Fruit fly (Drosophila melanogaster) whole organism, embryonic: ENCODE measurements around the gene Mink.

ENCODE experiments used
- Atf-2 ChIP-seq: fragments of 200-800 bp; sonication (Bioruptor generic); optimal IDR thresholded peaks from 2 replicates; lab custom pipeline; 2016; ENCODE audit warnings: missing biosample characterization, missing genetic modification characterization
- B-H2 ChIP-seq: fragments of 200-800 bp; sonication (Bioruptor generic); optimal IDR thresholded peaks from 2 replicates; lab custom pipeline; 2018; ENCODE audit warnings: missing biosample characterization, mild to moderate bottlenecking, missing genetic modification characterization
- BEAF-32 ChIP-seq: fragments of 200-800 bp; sonication (Bioruptor generic); optimal IDR thresholded peaks from 3 replicates; lab custom pipeline; 2017; ENCODE audit warnings: missing biosample characterization, missing genetic modification characterization, mild to moderate bottlenecking, moderate library complexity, missing genetic modification reagents
- CG10209 ChIP-seq: fragments of 200-800 bp; sonication (Bioruptor generic); optimal IDR thresholded peaks from 3 replicates; lab custom pipeline; 2017; ENCODE audit warnings: missing biosample characterization, mild to moderate bottlenecking, missing genetic modification characterization, missing genetic modification reagents
- CG10431 ChIP-seq: fragments of 200-800 bp; sonication (Bioruptor generic); optimal IDR thresholded peaks from 3 replicates; lab custom pipeline; 2018; ENCODE audit warnings: missing biosample characterization, mild to moderate bottlenecking, missing genetic modification characterization
- CG11560 ChIP-seq: fragments of 200-800 bp; sonication (Bioruptor generic); IDR thresholded peaks from 3 replicates; pipeline ENCODE4 v1.3.6; 2022; ENCODE audit warnings: missing biosample characterization, missing genetic modification characterization
- CG15269 ChIP-seq: fragments of 200-800 bp; sonication (Bioruptor generic); optimal IDR thresholded peaks from 2 replicates; lab custom pipeline; 2018; ENCODE audit warnings: missing biosample characterization, mild to moderate bottlenecking, missing genetic modification characterization, moderate library complexity
- CG15696 ChIP-seq: fragments of 200-800 bp; sonication (Bioruptor generic); optimal IDR thresholded peaks from 2 replicates; lab custom pipeline; 2019; ENCODE audit warnings: missing biosample characterization, mild to moderate bottlenecking, missing genetic modification characterization, moderate library complexity
- CG17186 ChIP-seq: fragments of 200-800 bp; sonication (Bioruptor generic); optimal IDR thresholded peaks from 3 replicates; lab custom pipeline; 2017; ENCODE audit warnings: missing biosample characterization, missing genetic modification reagents, missing genetic modification characterization
- CG2129 ChIP-seq: fragments of 200-800 bp; sonication (Bioruptor generic); IDR thresholded peaks from 2 replicates; pipeline ENCODE4 v1.3.6; 2022; ENCODE audit warnings: missing biosample characterization, missing genetic modification characterization; ENCODE audit not compliant: partially characterized antibody
- CG2199 ChIP-seq: fragments of 200-800 bp; sonication (Bioruptor generic); IDR thresholded peaks from 3 replicates; pipeline ENCODE4 v1.3.6; 2022; ENCODE audit warnings: missing biosample characterization, missing genetic modification characterization
- CG4424 ChIP-seq: fragments of 200-800 bp; sonication (Bioruptor generic); optimal IDR thresholded peaks from 3 replicates; lab custom pipeline; 2016; ENCODE audit warnings: missing biosample characterization, missing genetic modification characterization
- CG6689 ChIP-seq: fragments of 200-800 bp; sonication (Bioruptor generic); IDR thresholded peaks from 2 replicates; pipeline ENCODE4 v1.3.6; 2022; ENCODE audit warnings: missing biosample characterization, missing genetic modification characterization
- CG7928 ChIP-seq: fragments of 200-800 bp; sonication (Bioruptor generic); optimal IDR thresholded peaks from 2 replicates; lab custom pipeline; 2017; ENCODE audit warnings: missing biosample characterization, mild to moderate bottlenecking, missing genetic modification characterization
- CG7987 ChIP-seq: fragments of 200-800 bp; sonication (Bioruptor generic); optimal IDR thresholded peaks from 2 replicates; lab custom pipeline; 2018; ENCODE audit warnings: missing biosample characterization, mild to moderate bottlenecking, missing genetic modification characterization, moderate library complexity
- CG9437 ChIP-seq: fragments of 200-800 bp; sonication (Bioruptor generic); optimal IDR thresholded peaks from 2 replicates; lab custom pipeline; 2018; ENCODE audit warnings: missing biosample characterization, mild to moderate bottlenecking, missing genetic modification characterization
- CG9727 ChIP-seq: fragments of 200-800 bp; sonication (Bioruptor generic); optimal IDR thresholded peaks from 3 replicates; lab custom pipeline; 2017; ENCODE audit warnings: missing biosample characterization, mild to moderate bottlenecking, missing genetic modification characterization
- CG9817 ChIP-seq: fragments of 200-800 bp; sonication (Bioruptor generic); optimal IDR thresholded peaks from 2 replicates; lab custom pipeline; 2018; ENCODE audit warnings: missing biosample characterization, mild to moderate bottlenecking, missing genetic modification characterization, moderate library complexity
- Gug ChIP-seq: fragments of 200-800 bp; sonication (Bioruptor generic); IDR thresholded peaks from 4 replicates; pipeline ENCODE4 v1.3.6; 2022; ENCODE audit warnings: missing biosample characterization, missing genetic modification characterization
- Hr39 ChIP-seq: fragments of >200 bp; optimal IDR thresholded peaks from 2 replicates; lab custom pipeline; 2017
- NC2β ChIP-seq: fragments of 200-800 bp; sonication (Bioruptor generic); optimal IDR thresholded peaks from 2 replicates; lab custom pipeline; 2016; ENCODE audit warnings: missing biosample characterization, missing genetic modification characterization
- Ptx1 ChIP-seq: fragments of 200-800 bp; sonication (Bioruptor generic); IDR thresholded peaks from 2 replicates; pipeline ENCODE4 v1.3.6; 2022; ENCODE audit warnings: missing biosample characterization, missing genetic modification characterization
- Tbp ChIP-seq: fragments of >200 bp; optimal IDR thresholded peaks from 2 replicates; lab custom pipeline; 2018; ENCODE audit warnings: missing biosample characterization, missing genetic modification characterization
- ato ChIP-seq: fragments of 200-800 bp; sonication (Bioruptor generic); IDR thresholded peaks from 2 replicates; pipeline ENCODE4 v1.3.6; 2022; ENCODE audit warnings: missing biosample characterization, missing genetic modification characterization; ENCODE audit not compliant: partially characterized antibody
- bbx ChIP-seq: fragments of 200-800 bp; sonication (Bioruptor generic); IDR thresholded peaks from 2 replicates; pipeline ENCODE4 v1.3.6; 2022; ENCODE audit warnings: missing biosample characterization, missing genetic modification characterization; ENCODE audit not compliant: partially characterized antibody
- bcd ChIP-seq: fragments of 200-800 bp; sonication (Bioruptor generic); optimal IDR thresholded peaks from 2 replicates; lab custom pipeline; 2017; ENCODE audit warnings: missing biosample characterization, mild to moderate bottlenecking, missing genetic modification characterization
- ewg ChIP-seq: fragments of 200-800 bp; sonication (Bioruptor generic); optimal IDR thresholded peaks from 3 replicates; lab custom pipeline; 2017; ENCODE audit warnings: mild to moderate bottlenecking, missing biosample characterization, missing genetic modification reagents, missing genetic modification characterization
- gfzf ChIP-seq: fragments of 200-800 bp; sonication (Bioruptor generic); optimal IDR thresholded peaks from 2 replicates; lab custom pipeline; 2016; ENCODE audit warnings: missing biosample characterization, mild to moderate bottlenecking, missing genetic modification characterization, moderate library complexity
- hbn ChIP-seq: fragments of 200-800 bp; sonication (Bioruptor generic); IDR thresholded peaks from 2 replicates; pipeline ENCODE4 v1.3.6; 2022; ENCODE audit warnings: missing biosample characterization, missing genetic modification characterization; ENCODE audit not compliant: partially characterized antibody
- lilli ChIP-seq: fragments of 200-800 bp; sonication (Bioruptor generic); optimal IDR thresholded peaks from 3 replicates; lab custom pipeline; 2016; ENCODE audit warnings: missing biosample characterization, missing genetic modification characterization
- nerfin-2 ChIP-seq: fragments of 200-800 bp; sonication (Bioruptor generic); IDR thresholded peaks from 2 replicates; pipeline ENCODE4 v1.3.6; 2022; ENCODE audit warnings: missing biosample characterization, missing genetic modification characterization; ENCODE audit not compliant: partially characterized antibody
- onecut ChIP-seq: fragments of 200-800 bp; sonication (Bioruptor generic); IDR thresholded peaks from 2 replicates; pipeline ENCODE4 v1.3.6; 2022; ENCODE audit warnings: missing biosample characterization, missing genetic modification characterization
- org-1 ChIP-seq: fragments of 200-800 bp; sonication (Bioruptor generic); optimal IDR thresholded peaks from 2 replicates; lab custom pipeline; 2017; ENCODE audit warnings: missing biosample characterization, missing genetic modification characterization
- pfk ChIP-seq: fragments of 200-800 bp; sonication (Bioruptor generic); optimal IDR thresholded peaks from 2 replicates; lab custom pipeline; 2018; ENCODE audit warnings: missing biosample characterization, mild to moderate bottlenecking, missing genetic modification characterization, moderate library complexity
- psq ChIP-seq: fragments of 200-800 bp; sonication (Bioruptor generic); optimal IDR thresholded peaks from 2 replicates; lab custom pipeline; 2017; ENCODE audit warnings: missing biosample characterization, missing genetic modification characterization
- slbo ChIP-seq: fragments of 200-800 bp; sonication (Bioruptor generic); IDR thresholded peaks from 2 replicates; pipeline ENCODE4 v1.3.6; 2022; ENCODE audit warnings: missing biosample characterization, missing genetic modification characterization
- slp2 ChIP-seq: fragments of 200-800 bp; sonication (Bioruptor generic); optimal IDR thresholded peaks from 2 replicates; lab custom pipeline; 2016; ENCODE audit warnings: missing biosample characterization, missing genetic modification characterization
- tio ChIP-seq: fragments of 200-800 bp; sonication (Bioruptor generic); optimal IDR thresholded peaks from 2 replicates; lab custom pipeline; 2017; ENCODE audit warnings: missing biosample characterization, missing genetic modification characterization, inconsistent platforms
- tna ChIP-seq: fragments of 200-800 bp; sonication (Bioruptor generic); IDR thresholded peaks from 2 replicates; pipeline ENCODE4 v1.3.6; 2022; ENCODE audit warnings: missing biosample characterization, missing genetic modification characterization; ENCODE audit not compliant: partially characterized antibody
- toy ChIP-seq: fragments of 200-800 bp; sonication (Bioruptor generic); IDR thresholded peaks from 2 replicates; pipeline ENCODE4 v1.3.6; 2022; ENCODE audit warnings: missing biosample characterization, missing genetic modification characterization
- wdn ChIP-seq: fragments of 200-800 bp; sonication (Bioruptor generic); IDR thresholded peaks from 2 replicates; pipeline ENCODE4 v1.3.6; 2022; ENCODE audit warnings: missing biosample characterization, missing genetic modification characterization
- zfh2 ChIP-seq: fragments of 200-800 bp; sonication (Bioruptor generic); optimal IDR thresholded peaks from 2 replicates; lab custom pipeline; 2016; ENCODE audit warnings: missing biosample characterization, missing genetic modification characterization

The Mink gene

DNA sequence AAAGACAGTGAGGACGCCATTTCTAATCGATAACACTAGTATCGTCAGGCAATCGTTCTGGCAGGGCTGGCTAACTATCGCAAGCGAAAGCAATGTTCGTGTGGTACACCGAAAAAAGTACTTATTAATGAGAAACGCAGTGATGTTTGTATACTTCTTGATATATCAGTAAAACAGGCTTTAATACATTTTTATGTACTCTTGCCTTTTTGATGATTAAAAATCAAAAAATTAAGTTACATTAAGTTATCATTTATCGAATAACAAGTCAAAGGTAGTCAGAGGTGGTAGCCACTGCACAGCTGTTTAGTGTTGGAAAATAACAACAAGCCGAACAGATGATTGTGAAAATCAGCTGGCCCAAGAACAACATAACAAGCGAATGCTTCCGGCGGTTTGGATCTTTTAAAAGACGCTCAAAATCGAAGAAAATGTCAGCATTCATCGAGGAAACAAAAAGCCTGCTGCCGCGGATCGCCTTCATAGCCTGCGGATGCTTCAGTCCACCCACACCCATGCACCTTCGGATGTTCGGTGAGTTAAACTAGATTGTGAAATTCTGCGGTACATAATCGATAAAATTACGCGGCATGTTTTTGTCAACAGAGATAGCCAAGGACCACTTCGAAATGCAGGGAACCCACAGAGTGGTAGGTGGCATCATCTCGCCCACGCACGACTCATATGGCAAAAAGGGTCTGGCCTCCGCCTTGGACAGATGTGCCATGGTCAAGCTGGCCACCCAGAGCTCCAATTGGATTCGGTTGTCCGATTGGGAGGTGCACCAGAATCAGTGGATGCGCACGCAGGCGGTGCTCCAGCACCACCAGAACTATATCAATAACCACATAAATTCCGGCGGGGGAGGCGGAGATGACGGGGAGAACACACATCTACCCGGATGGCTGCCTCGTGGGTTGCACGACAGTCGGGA lies 22.9 kb downstream of the Mink start, which contains the start of the genes ssh and Nmnat (continued):
- TF ChIP-seq lilli (GFP tag; lab: Kevin White, UChicago) (peak; percentile 57), slp2 (GFP tag; lab: Kevin White, UChicago) (peak; percentile 2), slbo (GFP tag; lab: Robert Waterston, UW) (peak; percentile 52), CG7928 (GFP tag; lab: Kevin White, UChicago) (peak; percentile 95), bbx (peak; percentile 87), org-1 (GFP tag; lab: Kevin White, UChicago) (no peak), zfh2 (GFP tag; lab: Kevin White, UChicago) (peak; percentile 42), gfzf (GFP tag; lab: Kevin White, UChicago) (peak; percentile 34), nerfin-2 (peak; percentile 88), Ptx1 (GFP tag; lab: Robert Waterston, UW) (no peak), Atf-2 (GFP tag; lab: Kevin White, UChicago) (peak; percentile 0), CG11560 (tag; lab: Robert Waterston, UW) (peak; percentile 99), BEAF-32 (GFP tag; lab: Kevin White, UChicago) (peak; percentile 97), onecut (GFP tag; lab: Robert Waterston, UW) (peak; percentile 96), ewg (GFP tag; lab: Kevin White, UChicago) (peak; percentile 0), ato (GFP tag; lab: Robert Waterston, UW) (peak; percentile 63), psq (GFP tag; lab: Kevin White, UChicago) (peak; percentile 60), CG9437 (GFP tag; lab: Kevin White, UChicago) (peak; percentile 21), CG9727 (GFP tag; lab: Kevin White, UChicago) (peak; percentile 65), hbn (peak; percentile 77), CG10209 (GFP tag; lab: Kevin White, UChicago) (peak; percentile 5), CG9817 (tag; lab: Kevin White, UChicago) (peak; percentile 37), wdn (GFP tag; lab: Robert Waterston, UW) (no peak), Gug (GFP tag; lab: Robert Waterston, UW) (peak; percentile 15; the same call in 1 of the 4 replicates), CG4424 (GFP tag; lab: Kevin White, UChicago) (peak; percentile 19), pfk (GFP tag; lab: Kevin White, UChicago) (no peak), CG15696 (tag; lab: Kevin White, UChicago) (peak; percentile 11), CG6689 (no peak; the same call in 1 of the 2 replicates), CG7987 (peak; percentile 1), tna (GFP tag; lab: Robert Waterston, UW) (peak; percentile 65; the same call in 1 of the 2 replicates), CG17186 (GFP tag; lab: Kevin White, UChicago) (peak; percentile 56), CG2129 (GFP tag; lab: Robert Waterston, UW) (peak; percentile 69), bcd (peak; percentile 19)

DNA sequence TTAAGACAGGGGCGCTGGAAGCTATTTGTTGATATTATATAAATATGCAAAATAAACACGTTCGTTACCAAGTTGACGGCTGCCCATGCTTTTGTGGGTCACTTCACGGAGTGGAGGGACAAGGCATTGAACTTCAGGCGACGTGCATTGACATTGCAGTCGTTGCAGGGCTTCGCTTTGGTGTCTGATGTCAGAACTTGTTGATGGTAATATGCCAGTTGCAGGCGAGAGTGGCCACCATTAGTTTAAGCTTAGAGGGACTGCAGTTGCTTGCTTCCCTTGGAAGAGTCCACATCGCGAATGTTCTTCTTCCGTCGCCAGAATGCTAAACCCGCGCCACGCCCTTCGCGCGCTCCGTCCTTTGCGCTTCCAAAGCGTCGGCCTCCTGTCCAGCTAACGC lies 25.1 kb downstream of the Mink start, which contains the start of gene mah:
TSS of gene mah (plus strand) at position 301 of the 400 bp plus-strand sequence.
- TF ChIP-seq Tbp (GFP tag; lab: Kevin White, UChicago) (no peak), tio (GFP tag; lab: Kevin White, UChicago) (no peak), Hr39 (no peak), BEAF-32 (GFP tag; lab: Kevin White, UChicago) (no peak), CG15269 (tag; lab: Kevin White, UChicago) (no peak), B-H2 (GFP tag; lab: Kevin White, UChicago) (no peak), CG2199 (GFP tag; lab: Robert Waterston, UW) (no peak), toy (GFP tag; lab: Robert Waterston, UW) (no peak), bbx (no peak), CG10431 (GFP tag; lab: Kevin White, UChicago) (no peak), NC2β (GFP tag; lab: Kevin White, UChicago) (no peak), zfh2 (GFP tag; lab: Kevin White, UChicago) (no peak)
